Fruit fly (Drosophila melanogaster): ENCODE results near the gene Pgant5.

dm6 chr2L:5030535-5030934 is 62.9 kb downstream of the Pgant5 start:
- TF ChIP-seq CTCF (optimal IDR thresholded peaks at IDR 0.05) (no peak), CG8478 (optimal IDR thresholded peaks at IDR 0.05) (no peak)
